Fruit fly (Drosophila melanogaster): ENCODE data around the gene Srlp.

dm6 chr3R:12422379-12422975 is 11.4 kb upstream of the Srlp start, which contains the start of the genes Scgbeta and CG17202:
- TF ChIP-seq CG3838 (GFP tag; optimal IDR thresholded peaks at IDR 0.05) (no peak), H2.0 (GFP tag; IDR thresholded peaks at IDR 0.05) (no peak)
